Worm (Caenorhabditis elegans) whole organism, L4 larva: ENCODE data around the gene srh-284.
A peak's percentile ranks its signal among the peaks of the same experiment; 100 is the strongest.

Experiments
- F10B5.3 ChIP-seq: sonication (generic microtip); optimal IDR thresholded peaks from 2 replicates; lab custom pipeline; 2016; ENCODE audit warnings: mild to moderate bottlenecking, missing genetic modification characterization, missing compliant biosample characterization
- F37D6.2 ChIP-seq: sonication (generic microtip); optimal IDR thresholded peaks from 2 replicates; lab custom pipeline; 2016; ENCODE audit warnings: mild to moderate bottlenecking, missing genetic modification characterization, missing compliant biosample characterization
- F44E2.7 ChIP-seq: fragments of 200-800 bp; sonication (Bioruptor generic); IDR thresholded peaks from 2 replicates; pipeline ENCODE4 v2.1.2; 2022; ENCODE audit warnings: missing genetic modification characterization, missing compliant biosample characterization
- F49E8.2 ChIP-seq: sonication (generic microtip); optimal IDR thresholded peaks from 2 replicates; lab custom pipeline; 2016; ENCODE audit warnings: missing compliant biosample characterization, mild to moderate bottlenecking, missing genetic modification characterization, borderline replicate concordance
- R02D3.7 ChIP-seq: fragments of 150-350 bp; sonication (generic microtip); optimal IDR thresholded peaks from 3 replicates; lab custom pipeline; 2014; ENCODE audit warnings: missing biosample characterization, missing genetic modification characterization
- Y48G9A.11 ChIP-seq: fragments of 200-800 bp; sonication (Bioruptor generic); IDR thresholded peaks from 2 replicates; pipeline ENCODE4 v1.3.6; 2022; ENCODE audit warnings: missing genetic modification reagents, missing genetic modification characterization, missing compliant biosample characterization
- Y75B8A.6 ChIP-seq: fragments of 200-800 bp; sonication (Bioruptor generic); IDR thresholded peaks from 2 replicates; pipeline ENCODE4 v1.3.6; 2022; ENCODE audit warnings: missing genetic modification reagents, missing genetic modification characterization, missing compliant biosample characterization
- aha-1 ChIP-seq: fragments of 150-350 bp; peaks from one replicate; lab custom pipeline; 2014; ENCODE audit warnings: missing biosample characterization, missing genetic modification characterization
- aly-2 ChIP-seq: sonication (generic microtip); optimal IDR thresholded peaks from 2 replicates; lab custom pipeline; 2018; ENCODE audit warnings: missing biosample characterization, missing genetic modification characterization
- ama-1 ChIP-seq: fragments of 150-350 bp; optimal IDR thresholded peaks from 2 replicates; lab custom pipeline; 2014; ENCODE audit warnings: inconsistent platforms, mixed read lengths
- ceh-20 ChIP-seq: fragments of 200-800 bp; sonication (Bioruptor generic); IDR thresholded peaks from 2 replicates; pipeline ENCODE4 v1.3.6; 2022; ENCODE audit warnings: missing genetic modification reagents, missing genetic modification characterization, missing compliant biosample characterization
- ceh-28 ChIP-seq: fragments of 150-350 bp; optimal IDR thresholded peaks from 2 replicates; lab custom pipeline; 2014; ENCODE audit warnings: missing biosample characterization, missing genetic modification reagents, missing genetic modification characterization
- ceh-44 ChIP-seq: fragments of 200-800 bp; sonication (Bioruptor generic); IDR thresholded peaks from 2 replicates; pipeline ENCODE4 v1.3.6; 2022; ENCODE audit warnings: missing genetic modification reagents, missing genetic modification characterization, missing compliant biosample characterization
- ctbp-1 ChIP-seq: fragments of 200-800 bp; sonication (Bioruptor generic); IDR thresholded peaks from 2 replicates; pipeline ENCODE4 v1.3.6; 2022; ENCODE audit warnings: missing genetic modification reagents, missing genetic modification characterization, missing compliant biosample characterization
- daf-12 ChIP-seq: fragments of 150-350 bp; optimal IDR thresholded peaks from 2 replicates; lab custom pipeline; 2014; ENCODE audit warnings: missing biosample characterization, missing genetic modification reagents, missing genetic modification characterization
- daf-16 ChIP-seq, 3 experiments: sonication (generic microtip); optimal IDR thresholded peaks; 2 replicates each; lab custom pipeline; 2016 to 2017; ENCODE audit warnings: missing genetic modification characterization in 3 of 3, missing genetic modification reagents in 3 of 3, mild to moderate bottlenecking in 2 of 3, missing compliant biosample characterization in 2 of 3, missing biosample characterization in 1 of 3, moderate library complexity in 1 of 3
- dpl-1 ChIP-seq: fragments of 150-350 bp; optimal IDR thresholded peaks from 2 replicates; lab custom pipeline; 2014; ENCODE audit warnings: missing biosample characterization, missing genetic modification reagents, missing genetic modification characterization
- dve-1 ChIP-seq: sonication (generic microtip); optimal IDR thresholded peaks from 2 replicates; lab custom pipeline; 2017; ENCODE audit warnings: antibody characterized with exemption, mild to moderate bottlenecking, missing genetic modification characterization, missing compliant biosample characterization; ENCODE audit not compliant: insufficient read depth
- egl-43 ChIP-seq: fragments of 200-800 bp; sonication (Bioruptor generic); IDR thresholded peaks from 2 replicates; pipeline ENCODE4 v1.3.6; 2022; ENCODE audit warnings: missing genetic modification reagents, missing genetic modification characterization, missing compliant biosample characterization
- hlh-11 ChIP-seq: fragments of 200-800 bp; sonication (Bioruptor generic); optimal IDR thresholded peaks from 2 replicates; lab custom pipeline; 2018; ENCODE audit warnings: mild to moderate bottlenecking, missing genetic modification characterization, missing compliant biosample characterization
- hlh-30 ChIP-seq: sonication (generic microtip); optimal IDR thresholded peaks from 2 replicates; lab custom pipeline; 2017; ENCODE audit warnings: antibody characterized with exemption, mild to moderate bottlenecking, missing genetic modification characterization, missing compliant biosample characterization; ENCODE audit not compliant: insufficient read depth
- lin-1 ChIP-seq: fragments of 200-800 bp; sonication (Bioruptor generic); IDR thresholded peaks from 2 replicates; pipeline ENCODE4 v1.3.6; 2022; ENCODE audit warnings: missing genetic modification reagents, missing genetic modification characterization, missing compliant biosample characterization
- lin-29 ChIP-seq: fragments of 200-800 bp; sonication (Bioruptor generic); IDR thresholded peaks from 2 replicates; pipeline ENCODE4 v1.3.6; 2022; ENCODE audit warnings: missing genetic modification reagents, missing genetic modification characterization, missing compliant biosample characterization
- lsy-2 ChIP-seq, 2 experiments: fragments of 150-350 bp in 1 of 2; sonication (generic microtip) in 1 of 2; optimal IDR thresholded peaks; 2 replicates each; lab custom pipeline; 2014 to 2017; ENCODE audit warnings: missing biosample characterization in 2 of 2, missing genetic modification characterization in 2 of 2
- mdl-1 ChIP-seq, 2 experiments: fragments of 150-350 bp in 1 of 2; sonication (generic microtip) in 1 of 2; optimal IDR thresholded peaks; 2 replicates each; lab custom pipeline; 2014 to 2017; ENCODE audit warnings: missing biosample characterization in 2 of 2, missing genetic modification characterization in 2 of 2
- mdt-29 ChIP-seq: fragments of 200-800 bp; sonication (Bioruptor generic); IDR thresholded peaks from 2 replicates; pipeline ENCODE4 v1.3.6; 2022; ENCODE audit warnings: missing genetic modification reagents, missing genetic modification characterization, missing compliant biosample characterization
- mep-1 ChIP-seq: fragments of 150-350 bp; sonication (generic microtip); optimal IDR thresholded peaks from 3 replicates; lab custom pipeline; 2014; ENCODE audit warnings: missing biosample characterization, missing genetic modification characterization
- mxl-3 ChIP-seq: fragments of 200-800 bp; sonication (Bioruptor generic); optimal IDR thresholded peaks from 2 replicates; lab custom pipeline; 2018; ENCODE audit warnings: mild to moderate bottlenecking, missing genetic modification characterization, missing compliant biosample characterization
- nhr-10 ChIP-seq: fragments of 150-350 bp; optimal IDR thresholded peaks from 2 replicates; lab custom pipeline; 2014; ENCODE audit warnings: missing biosample characterization, missing genetic modification characterization
- nhr-102 ChIP-seq: sonication (generic microtip); optimal IDR thresholded peaks from 2 replicates; lab custom pipeline; 2016; ENCODE audit warnings: mild to moderate bottlenecking, missing genetic modification characterization, moderate library complexity, missing compliant biosample characterization
- nhr-11 ChIP-seq: fragments of 150-350 bp; optimal IDR thresholded peaks from 2 replicates; lab custom pipeline; 2014; ENCODE audit warnings: missing biosample characterization, missing genetic modification characterization
- nhr-42 ChIP-seq: fragments of 200-800 bp; sonication (Bioruptor generic); IDR thresholded peaks from 2 replicates; pipeline ENCODE4 v1.3.6; 2022; ENCODE audit warnings: missing genetic modification characterization, missing compliant biosample characterization
- nhr-76 ChIP-seq: fragments of 150-350 bp; optimal IDR thresholded peaks from 2 replicates; lab custom pipeline; 2014; ENCODE audit warnings: missing biosample characterization, missing genetic modification characterization
- nhr-77 ChIP-seq: fragments of 150-350 bp; optimal IDR thresholded peaks from 2 replicates; lab custom pipeline; 2014; ENCODE audit warnings: missing biosample characterization, missing genetic modification characterization
- pha-4 ChIP-seq, 2 experiments: fragments of 150-350 bp in 1 of 2; fragments of 200-800 bp in 1 of 2; sonication (Bioruptor generic) in 1 of 2; IDR thresholded peaks in 1 of 2; optimal IDR thresholded peaks in 1 of 2; 2 replicates each; pipeline versions ENCODE4 v1.3.6 to Lab custom; 2014 to 2022; ENCODE audit warnings: missing genetic modification characterization in 2 of 2, missing genetic modification reagents in 2 of 2, missing biosample characterization in 1 of 2, missing compliant biosample characterization in 1 of 2
- php-3 ChIP-seq: fragments of 200-800 bp; sonication (Bioruptor generic); IDR thresholded peaks from 2 replicates; pipeline ENCODE4 v1.3.6; 2022; ENCODE audit warnings: missing genetic modification reagents, missing genetic modification characterization, missing compliant biosample characterization
- pqm-1 ChIP-seq: sonication (generic microtip); optimal IDR thresholded peaks from 2 replicates; lab custom pipeline; 2017; ENCODE audit warnings: missing biosample characterization, missing genetic modification characterization
- sdz-12 ChIP-seq: fragments of 200-800 bp; sonication (Bioruptor generic); optimal IDR thresholded peaks from 2 replicates; lab custom pipeline; 2018; ENCODE audit warnings: mild to moderate bottlenecking, missing genetic modification characterization, missing compliant biosample characterization
- snpc-1.2 ChIP-seq: fragments of 200-800 bp; sonication (Bioruptor generic); IDR thresholded peaks from 2 replicates; pipeline ENCODE4 v1.3.6; 2022; ENCODE audit warnings: missing genetic modification reagents, missing genetic modification characterization, missing compliant biosample characterization
- tag-97 ChIP-seq: fragments of 200-800 bp; sonication (Bioruptor generic); IDR thresholded peaks from 2 replicates; pipeline ENCODE4 v1.3.6; 2022; ENCODE audit warnings: missing genetic modification characterization, missing compliant biosample characterization
- tra-1 ChIP-seq: fragments of 200-800 bp; sonication (Bioruptor generic); IDR thresholded peaks from 2 replicates; pipeline ENCODE4 v1.3.6; 2022; ENCODE audit warnings: missing genetic modification reagents, missing genetic modification characterization, missing compliant biosample characterization
- unc-39 ChIP-seq: sonication (generic microtip); optimal IDR thresholded peaks from 2 replicates; lab custom pipeline; 2017; ENCODE audit warnings: missing biosample characterization, missing genetic modification characterization
- vab-7 ChIP-seq: fragments of 200-800 bp; sonication (Bioruptor generic); IDR thresholded peaks from 2 replicates; pipeline ENCODE4 v1.3.6; 2022; ENCODE audit warnings: missing genetic modification reagents, missing genetic modification characterization, missing compliant biosample characterization
- zag-1 ChIP-seq: fragments of 150-350 bp; optimal IDR thresholded peaks from 2 replicates; lab custom pipeline; 2014; ENCODE audit warnings: missing biosample characterization, missing genetic modification characterization
- zfp-2 ChIP-seq: sonication (generic microtip); optimal IDR thresholded peaks from 2 replicates; lab custom pipeline; 2016; ENCODE audit warnings: mild to moderate bottlenecking, missing genetic modification characterization, missing compliant biosample characterization
- zfp-3 ChIP-seq: fragments of 200-800 bp; sonication (Bioruptor generic); conservative IDR thresholded peaks from 2 replicates; pipeline ENCODE4 v1.3.6; 2022; ENCODE audit warnings: missing genetic modification reagents, missing genetic modification characterization, missing compliant biosample characterization
- zip-11 ChIP-seq: fragments of 200-800 bp; sonication (Bioruptor generic); IDR thresholded peaks from 2 replicates; pipeline ENCODE4 v1.3.6; 2022; ENCODE audit warnings: missing genetic modification characterization, missing compliant biosample characterization

Gene srh-284

DNA sequence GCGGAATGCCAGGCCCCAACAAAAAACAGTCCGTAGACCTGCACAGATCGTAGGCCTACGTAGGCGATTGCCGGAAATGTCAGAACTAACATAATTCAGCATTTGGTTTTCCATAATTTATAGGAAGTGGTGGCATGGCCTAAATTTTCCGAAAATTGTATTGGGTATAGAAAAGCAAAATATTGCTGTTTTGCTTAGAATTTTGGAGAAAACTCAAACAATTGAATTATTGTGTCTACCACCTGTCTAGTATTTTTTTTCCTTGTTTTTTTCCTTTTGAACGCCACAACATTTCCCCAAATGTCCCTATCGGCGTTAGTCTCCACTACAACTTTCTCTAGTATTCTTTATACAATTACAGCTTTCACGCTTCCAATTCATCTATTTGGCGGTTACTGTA is at the start of gene srh-284:
Gene srh-284 (plus strand): TSS at position 301 of the 400 bp plus-strand sequence.
- TF ChIP-seq ama-1 (lab: Kevin White, UChicago) = no peak
- no peak for TF ChIP-seq egl-43 (GFP tag; lab: Robert Waterston, UW)
- no peak for TF ChIP-seq pha-4 (GFP tag; IDR thresholded peaks at IDR 0.05; lab: Robert Waterston, UW)
- TF ChIP-seq pha-4 (tag; optimal IDR thresholded peaks at IDR 0.05; lab: Kevin White, UChicago) = no peak
- no peak for TF ChIP-seq vab-7 (GFP tag; lab: Robert Waterston, UW)
- TF ChIP-seq F44E2.7 (GFP tag; lab: Robert Waterston, UW) = no peak
- no peak for TF ChIP-seq F10B5.3
- no peak for TF ChIP-seq mep-1 (tag; lab: Kevin White, UChicago)
- TF ChIP-seq Y48G9A.11 = no peak

DNA sequence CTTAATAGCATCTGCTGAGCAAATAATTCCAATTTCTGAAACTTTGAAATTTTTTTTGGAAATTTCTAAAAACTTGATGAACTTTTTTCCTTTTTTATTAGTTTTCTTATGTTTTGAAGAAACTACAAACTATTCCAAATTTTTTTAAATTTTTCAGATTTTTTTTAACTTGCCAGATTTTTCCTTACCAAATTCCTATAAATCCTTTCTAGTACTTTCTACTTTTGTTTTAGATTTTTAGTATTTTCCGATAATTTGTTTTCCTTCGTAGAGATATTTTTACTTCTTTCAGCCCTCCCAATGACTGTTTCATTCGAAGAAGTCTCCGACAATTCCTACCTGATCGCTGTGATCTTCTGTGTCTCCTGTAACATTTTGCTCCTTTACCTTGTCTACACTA is 48.7 kb upstream of the srh-284 start, which contains the start of gene str-77:
Gene str-77 (plus strand): TSS at position 301 of the 400 bp plus-strand sequence.
- no peak for TF ChIP-seq daf-12 (tag; lab: Kevin White, UChicago)

DNA sequence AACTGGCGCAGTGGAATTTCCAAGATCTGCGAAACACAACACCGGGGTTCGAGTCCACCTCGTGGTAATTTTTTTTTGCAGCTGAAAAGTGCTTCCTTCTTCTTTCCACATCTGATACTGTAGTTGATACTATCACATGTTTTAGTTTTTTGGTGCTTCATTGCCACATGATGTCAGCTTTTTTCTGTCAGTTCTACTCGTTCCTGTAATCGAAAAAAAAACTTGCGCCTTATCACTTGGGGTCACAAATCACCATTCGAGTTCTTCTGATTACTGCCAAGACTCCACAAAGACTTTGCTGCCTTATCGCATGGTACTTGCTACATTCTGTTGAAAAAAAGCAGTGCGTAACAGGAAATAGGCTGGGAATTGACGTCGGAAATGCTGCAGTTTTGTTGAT is 45.6 kb upstream of the srh-284 start:
- no peak for TF ChIP-seq ctbp-1 (GFP tag; lab: Robert Waterston, UW)
- no peak for TF ChIP-seq daf-12 (tag; lab: Kevin White, UChicago)
- peak; percentile 78 for TF ChIP-seq nhr-77 (tag; lab: Kevin White, UChicago)
- TF ChIP-seq dpl-1 = no peak
- no peak for TF ChIP-seq lin-29 (GFP tag; lab: Robert Waterston, UW)
- TF ChIP-seq mdl-1 (tag; optimal IDR thresholded peaks at IDR 0.05; lab: Kevin White, UChicago) = peak in 1 of 2 experiments; percentile 41
- TF ChIP-seq daf-16 (GFP tag; optimal IDR thresholded peaks at IDR 0.05; lab: Kevin White, UChicago) = no peak
- TF ChIP-seq daf-16 (tag; optimal IDR thresholded peaks at IDR 0.05; lab: Kevin White, UChicago) = peak; percentile 94
- TF ChIP-seq nhr-11 (tag; lab: Kevin White, UChicago) = no peak
- TF ChIP-seq snpc-1.2 = no peak
- peak; percentile 58 for TF ChIP-seq nhr-10 (tag; lab: Kevin White, UChicago)
- no peak for TF ChIP-seq zag-1 (tag; lab: Kevin White, UChicago)
- TF ChIP-seq unc-39 (tag; lab: Kevin White, UChicago) = no peak
- TF ChIP-seq php-3 = peak; percentile 85
- no peak for TF ChIP-seq sdz-12 (GFP tag; lab: Kevin White, UChicago)
- TF ChIP-seq zip-11 (GFP tag; lab: Robert Waterston, UW) = no peak
- TF ChIP-seq zfp-3 (GFP tag; lab: Robert Waterston, UW) = no peak
- TF ChIP-seq hlh-30 (tag; lab: Kevin White, UChicago) = peak; percentile 53
- peak; percentile 2 for TF ChIP-seq mxl-3 (GFP tag; lab: Kevin White, UChicago)
- peak; percentile 85; the same call in 1 of the 2 replicates for TF ChIP-seq lin-1 (GFP tag; lab: Robert Waterston, UW)
- TF ChIP-seq ceh-20 = peak; percentile 37; the same call in 1 of the 2 replicates
- peak; percentile 98 for TF ChIP-seq pqm-1 (tag; lab: Kevin White, UChicago)
- TF ChIP-seq ceh-28 (tag; lab: Kevin White, UChicago) = no peak
- peak; percentile 78 for TF ChIP-seq nhr-102 (tag; lab: Kevin White, UChicago)
- peak; percentile 87 for TF ChIP-seq dve-1
- no peak for TF ChIP-seq F49E8.2 (tag; lab: Kevin White, UChicago)
- no peak for TF ChIP-seq R02D3.7
- peak; percentile 91 for TF ChIP-seq hlh-11
- TF ChIP-seq aha-1 (tag; lab: Kevin White, UChicago) = peak; percentile 85
- no peak for TF ChIP-seq tag-97 (GFP tag; lab: Robert Waterston, UW)
- TF ChIP-seq Y75B8A.6 (GFP tag; lab: Robert Waterston, UW) = no peak
- no peak for TF ChIP-seq zfp-2 (tag; lab: Kevin White, UChicago)
- TF ChIP-seq mdt-29 (GFP tag; lab: Robert Waterston, UW) = peak; percentile 67
- TF ChIP-seq aly-2 (tag; lab: Kevin White, UChicago) = no peak
- no peak for TF ChIP-seq nhr-76 (tag; lab: Kevin White, UChicago)
- peak; percentile 79 for TF ChIP-seq tra-1
- TF ChIP-seq lsy-2 (tag; optimal IDR thresholded peaks at IDR 0.05; lab: Kevin White, UChicago) = no peak
- TF ChIP-seq mep-1 (tag; lab: Kevin White, UChicago) = peak; percentile 40
- no peak for TF ChIP-seq ama-1 (lab: Kevin White, UChicago)
- TF ChIP-seq ceh-44 = no peak
- TF ChIP-seq F37D6.2 (tag; lab: Kevin White, UChicago) = no peak
- TF ChIP-seq nhr-42 (GFP tag; lab: Robert Waterston, UW) = peak; percentile 53; the same call in 1 of the 2 replicates
